Worm (Caenorhabditis elegans): ENCODE data around the gene Y55B1AR.4.

The Y55B1AR.4 gene

DNA sequence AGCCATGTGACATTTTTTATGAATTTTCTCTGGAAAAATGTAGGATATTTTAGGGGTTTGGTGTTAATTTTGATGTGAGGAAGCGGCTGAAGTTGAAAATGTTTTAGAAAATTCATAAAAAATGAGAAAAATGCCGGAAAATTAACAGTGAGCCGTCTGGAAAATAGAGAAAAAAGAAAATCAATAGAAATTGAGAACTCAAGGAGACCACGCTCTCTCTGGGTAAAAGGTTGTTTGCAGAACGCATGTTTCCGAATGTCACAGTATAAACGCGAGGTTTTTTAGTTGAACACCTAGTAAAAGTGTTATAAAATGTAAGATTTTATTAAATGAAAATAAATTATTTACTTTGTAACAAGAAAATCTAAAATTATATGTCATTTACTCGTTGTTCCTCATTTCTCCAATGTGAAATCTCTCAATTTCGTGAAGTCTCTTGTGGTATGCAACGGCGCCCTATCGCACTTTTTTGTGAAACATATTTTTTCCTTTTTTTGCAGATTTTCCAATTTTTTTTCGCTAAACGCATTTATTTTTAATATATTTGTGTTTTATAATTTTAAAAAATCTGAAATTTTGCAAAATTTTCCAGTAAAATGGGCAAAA, 35.0 kb upstream of the Y55B1AR.4 start, which contains the start of the genes tag-266 and tag-267 (continued):
- TF ChIP-seq syd-9 (tag; optimal IDR thresholded peaks at IDR 0.05) (no peak), ama-1 (optimal IDR thresholded peaks at IDR 0.05) (no peak), K02D7.2 (tag; optimal IDR thresholded peaks at IDR 0.05) (peak; percentile 63), pha-2 (tag; optimal IDR thresholded peaks at IDR 0.05) (peak; percentile 85), elt-2 (tag; optimal IDR thresholded peaks at IDR 0.05) (peak; percentile 94), madf-2 (tag; optimal IDR thresholded peaks at IDR 0.05) (peak; percentile 34), eyg-1 (tag; optimal IDR thresholded peaks at IDR 0.05) (peak; percentile 61), pha-4 (tag; optimal IDR thresholded peaks at IDR 0.05) (no peak), hlh-13 (GFP tag; optimal IDR thresholded peaks at IDR 0.05) (no peak), unc-86 (tag; optimal IDR thresholded peaks at IDR 0.05) (peak; percentile 89), mec-3 (tag; optimal IDR thresholded peaks at IDR 0.05; ENCODE audit: borderline replicate concordance) (peak; percentile 25), Y22D7AL.16 (tag; optimal IDR thresholded peaks at IDR 0.05) (peak; percentile 51), dmd-4 (tag; optimal IDR thresholded peaks at IDR 0.05; ENCODE audit: borderline replicate concordance) (no peak), ceh-34 (tag; optimal IDR thresholded peaks at IDR 0.05) (peak; percentile 69), nhr-232 (tag; optimal IDR thresholded peaks at IDR 0.05) (no peak), ceh-48 (tag; optimal IDR thresholded peaks at IDR 0.05) (peak; percentile 98), hlh-8 (tag; optimal IDR thresholded peaks at IDR 0.05) (peak; percentile 96), fax-1 (tag; optimal IDR thresholded peaks at IDR 0.05) (peak; percentile 93), ceh-19 (GFP tag; optimal IDR thresholded peaks at IDR 0.05) (peak; percentile 56), unc-3 (GFP tag; conservative IDR thresholded peaks at IDR 0.05) (peak; percentile 56; the same call in 1 of the 2 replicates), unc-3 (tag; optimal IDR thresholded peaks at IDR 0.05) (peak; percentile 93), ceh-9 (tag; optimal IDR thresholded peaks at IDR 0.05) (no peak), pqm-1 (tag; optimal IDR thresholded peaks at IDR 0.05) (peak; percentile 95), lim-6 (tag; optimal IDR thresholded peaks at IDR 0.05) (peak; percentile 76), ttx-3 (tag; optimal IDR thresholded peaks at IDR 0.05) (peak; percentile 58), pros-1 (tag; optimal IDR thresholded peaks at IDR 0.05) (no peak), npax-4 (tag; optimal IDR thresholded peaks at IDR 0.05) (peak; percentile 21), rnt-1 (tag; optimal IDR thresholded peaks at IDR 0.05) (peak; percentile 35), ahr-1 (tag; optimal IDR thresholded peaks at IDR 0.05) (peak; percentile 94), nhr-11 (tag; optimal IDR thresholded peaks at IDR 0.05) (no peak), ceh-14 (tag; optimal IDR thresholded peaks at IDR 0.05) (peak; percentile 87), zip-5 (tag; optimal IDR thresholded peaks at IDR 0.05) (peak; percentile 98), unc-55 (GFP tag; optimal IDR thresholded peaks at IDR 0.05) (no peak), fkh-6 (tag; optimal IDR thresholded peaks at IDR 0.05) (no peak), sdc-2 (tag; optimal IDR thresholded peaks at IDR 0.05) (peak; percentile 17), fkh-10 (GFP tag; optimal IDR thresholded peaks at IDR 0.05) (no peak), nfya-1 (tag; optimal IDR thresholded peaks at IDR 0.05) (peak; percentile 19), odd-2 (tag; optimal IDR thresholded peaks at IDR 0.05) (no peak), ceh-2 (tag; optimal IDR thresholded peaks at IDR 0.05) (peak; percentile 89), ceh-45 (GFP tag; IDR thresholded peaks at IDR 0.05) (no peak), ceh-24 (tag; optimal IDR thresholded peaks at IDR 0.05) (peak; percentile 42), ztf-16 (tag; optimal IDR thresholded peaks at IDR 0.05) (peak; percentile 78), pax-1 (tag; optimal IDR thresholded peaks at IDR 0.05) (no peak), sox-4 (tag; optimal IDR thresholded peaks at IDR 0.05) (peak; percentile 31), tbx-2 (tag; optimal IDR thresholded peaks at IDR 0.05) (peak; percentile 92)
